Worm (Caenorhabditis elegans) whole organism, L3 larva: ENCODE data around the gene F54D10.4.

Experiments used
- mdl-1 ChIP-seq: fragments of 150-350 bp; optimal IDR thresholded peaks from 2 replicates; lab custom pipeline; 2014; ENCODE audit warnings: missing biosample characterization, missing genetic modification characterization
- snpc-4 ChIP-seq: fragments of 150-350 bp; optimal IDR thresholded peaks from 2 replicates; lab custom pipeline; 2014; ENCODE audit warnings: missing biosample characterization, missing genetic modification characterization
- unc-39 ChIP-seq: sonication (generic microtip); optimal IDR thresholded peaks from 4 replicates; lab custom pipeline; 2017; ENCODE audit warnings: missing biosample characterization, missing genetic modification characterization

- TF ChIP-seq snpc-4 (tag; lab: Kevin White, UChicago) = no peak
- no peak for TF ChIP-seq mdl-1 (tag; lab: Kevin White, UChicago)
- no peak for TF ChIP-seq unc-39 (tag; lab: Kevin White, UChicago)
These were observed 35.2 kb downstream of the F54D10.4 start for ce11 chrII:3771640-3772039.
